Worm (Caenorhabditis elegans) whole organism, L4 larva: ENCODE measurements around the gene fbxa-78.

ENCODE experiments used
- F44E2.7 ChIP-seq: fragments of 200-800 bp; sonication (Bioruptor generic); IDR thresholded peaks from 2 replicates; pipeline ENCODE4 v2.1.2; 2022; ENCODE audit warnings: missing genetic modification characterization, missing compliant biosample characterization
- arid-1 ChIP-seq: fragments of 200-800 bp; sonication (Bioruptor generic); conservative IDR thresholded peaks from 2 replicates; pipeline ENCODE4 v1.3.6; 2022; ENCODE audit warnings: missing genetic modification reagents, missing genetic modification characterization, missing compliant biosample characterization
- dmd-8 ChIP-seq: fragments of 200-800 bp; sonication (Bioruptor generic); IDR thresholded peaks from 2 replicates; pipeline ENCODE4 v1.3.6; 2022; ENCODE audit warnings: missing genetic modification characterization, missing compliant biosample characterization
- fkh-10 ChIP-seq: fragments of 150-350 bp; optimal IDR thresholded peaks from 2 replicates; lab custom pipeline; 2014; ENCODE audit warnings: missing biosample characterization, missing genetic modification reagents, missing genetic modification characterization
- fos-1 ChIP-seq: fragments of 150-350 bp; optimal IDR thresholded peaks from 2 replicates; lab custom pipeline; 2014; ENCODE audit warnings: missing biosample characterization, missing genetic modification characterization
- lin-39 ChIP-seq: fragments of 150-350 bp; optimal IDR thresholded peaks from 2 replicates; lab custom pipeline; 2014; ENCODE audit warnings: missing biosample characterization, missing genetic modification reagents, missing genetic modification characterization
- lsy-2 ChIP-seq, 2 experiments: fragments of 150-350 bp in 1 of 2; sonication (generic microtip) in 1 of 2; optimal IDR thresholded peaks; 2 replicates each; lab custom pipeline; 2014 to 2017; ENCODE audit warnings: missing biosample characterization in 2 of 2, missing genetic modification characterization in 2 of 2
- mxl-3 ChIP-seq: fragments of 200-800 bp; sonication (Bioruptor generic); optimal IDR thresholded peaks from 2 replicates; lab custom pipeline; 2018; ENCODE audit warnings: mild to moderate bottlenecking, missing genetic modification characterization, missing compliant biosample characterization
- nhr-76 ChIP-seq: fragments of 150-350 bp; optimal IDR thresholded peaks from 2 replicates; lab custom pipeline; 2014; ENCODE audit warnings: missing biosample characterization, missing genetic modification characterization
- nhr-77 ChIP-seq: fragments of 150-350 bp; optimal IDR thresholded peaks from 2 replicates; lab custom pipeline; 2014; ENCODE audit warnings: missing biosample characterization, missing genetic modification characterization
- pha-4 ChIP-seq, 2 experiments: fragments of 150-350 bp in 1 of 2; fragments of 200-800 bp in 1 of 2; sonication (Bioruptor generic) in 1 of 2; IDR thresholded peaks in 1 of 2; optimal IDR thresholded peaks in 1 of 2; 2 replicates each; pipeline versions ENCODE4 v1.3.6 to Lab custom; 2014 to 2022; ENCODE audit warnings: missing genetic modification characterization in 2 of 2, missing genetic modification reagents in 2 of 2, missing biosample characterization in 1 of 2, missing compliant biosample characterization in 1 of 2
- unc-130 ChIP-seq: sonication (generic microtip); optimal IDR thresholded peaks from 2 replicates; lab custom pipeline; 2016; ENCODE audit warnings: missing genetic modification reagents, missing genetic modification characterization, missing compliant biosample characterization
- ztf-11 ChIP-seq: fragments of 150-350 bp; optimal IDR thresholded peaks from 2 replicates; lab custom pipeline; 2014; ENCODE audit warnings: missing biosample characterization, missing genetic modification characterization

DNA sequence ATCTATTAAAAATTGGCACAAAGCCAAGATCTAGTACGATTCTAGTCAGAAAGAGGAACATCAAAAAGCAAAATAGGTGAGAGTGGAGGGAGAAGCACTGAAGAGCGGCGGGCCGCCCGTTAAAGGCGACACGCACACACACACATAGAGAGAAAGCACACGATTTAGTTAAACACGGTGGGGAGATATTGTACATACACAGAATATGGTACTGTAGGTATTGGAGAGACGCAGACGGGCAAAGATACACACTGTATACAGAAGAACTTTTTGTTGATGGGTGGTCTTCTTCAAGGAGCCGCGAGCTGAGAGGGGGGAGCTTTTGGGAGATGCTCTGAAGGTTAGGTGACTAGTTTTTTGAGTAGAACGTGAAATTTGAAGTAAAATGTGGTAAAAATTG is 32.0 kb downstream of the fbxa-78 start:
- TF ChIP-seq dmd-8 (GFP tag; lab: Robert Waterston, UW) (no peak), lin-39 (tag; lab: Kevin White, UChicago) (no peak), fos-1 (tag; lab: Kevin White, UChicago) (no peak), unc-130 (GFP tag; lab: Kevin White, UChicago) (no peak), ztf-11 (tag; lab: Kevin White, UChicago) (no peak), fkh-10 (no peak), mxl-3 (GFP tag; lab: Kevin White, UChicago) (no peak), nhr-77 (tag; lab: Kevin White, UChicago) (no peak), arid-1 (GFP tag; lab: Robert Waterston, UW) (no peak), pha-4 (GFP tag; IDR thresholded peaks at IDR 0.05; lab: Robert Waterston, UW) (no peak), pha-4 (tag; optimal IDR thresholded peaks at IDR 0.05; lab: Kevin White, UChicago) (peak; percentile 84), F44E2.7 (GFP tag; lab: Robert Waterston, UW) (no peak), lsy-2 (tag; optimal IDR thresholded peaks at IDR 0.05; lab: Kevin White, UChicago) (no peak), nhr-76 (tag; lab: Kevin White, UChicago) (no peak)
